Worm (Caenorhabditis elegans) whole organism, young adult: ENCODE results near the gene T10C6.16.

Source experiments
- B0336.3 ChIP-seq: fragments of 200-800 bp; sonication (Bioruptor generic); IDR thresholded peaks from 2 replicates; pipeline ENCODE4 v1.3.6; 2022; ENCODE audit warnings: missing genetic modification characterization, missing compliant biosample characterization
- C06A6.2 ChIP-seq: fragments of 200-800 bp; sonication (Bioruptor generic); conservative IDR thresholded peaks from 2 replicates; pipeline ENCODE4 v1.3.6; 2022; ENCODE audit warnings: missing genetic modification characterization, missing compliant biosample characterization
- K12H6.12 ChIP-seq: fragments of 200-800 bp; sonication (Bioruptor generic); optimal IDR thresholded peaks from 2 replicates; lab custom pipeline; 2018; ENCODE audit warnings: mild to moderate bottlenecking, missing genetic modification characterization, missing compliant biosample characterization
- dpl-1 ChIP-seq: fragments of 150-350 bp; optimal IDR thresholded peaks from 2 replicates; lab custom pipeline; 2014; ENCODE audit warnings: missing biosample characterization, missing genetic modification reagents, missing genetic modification characterization
- lin-35 ChIP-seq, 3 experiments: fragments of 150-350 bp in 2 of 3; sonication (generic microtip) in 1 of 3; optimal IDR thresholded peaks; 2 replicates each; lab custom pipeline; 2014 to 2018; ENCODE audit warnings: missing biosample characterization in 3 of 3, missing genetic modification characterization in 3 of 3, missing genetic modification reagents in 3 of 3
- snpc-4 ChIP-seq, 5 experiments: fragments of 150-350 bp in 1 of 5; sonication (generic microtip) in 4 of 5; optimal IDR thresholded peaks; 2 replicates each; lab custom pipeline; 2014 to 2018; ENCODE audit warnings: missing genetic modification characterization in 5 of 5, missing biosample characterization in 3 of 5, antibody characterized with exemption in 2 of 5, mild to moderate bottlenecking in 2 of 5, missing compliant biosample characterization in 2 of 5, missing genotype in 2 of 5, moderate library complexity in 2 of 5, missing genetic modification reagents in 1 of 5

DNA sequence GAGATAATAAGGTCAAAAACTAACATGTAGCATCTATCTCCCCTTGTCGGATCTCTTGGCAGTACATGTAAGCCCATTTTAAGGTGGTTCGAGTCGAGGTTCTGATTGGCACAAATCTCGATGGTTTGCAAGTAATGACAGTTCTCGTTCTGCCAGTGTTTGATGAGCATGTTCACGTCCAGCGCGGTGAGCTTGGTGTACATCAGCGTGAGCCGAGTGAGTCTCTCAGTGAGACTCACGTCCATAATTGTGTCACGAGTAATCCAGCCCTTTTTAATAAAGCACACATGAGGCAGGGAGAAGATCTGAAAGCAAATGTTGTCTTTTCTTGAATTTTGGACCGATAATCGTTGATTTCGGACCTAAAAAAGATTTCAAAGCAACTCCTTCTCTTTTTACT is at the start of gene T10C6.16:
- no peak for TF ChIP-seq B0336.3
- no peak for TF ChIP-seq lin-35 (GFP tag; optimal IDR thresholded peaks at IDR 0.05; lab: Kevin White, UChicago)
- no peak for TF ChIP-seq K12H6.12 (tag; lab: Kevin White, UChicago)
- TF ChIP-seq snpc-4 (GFP tag; optimal IDR thresholded peaks at IDR 0.05; lab: Kevin White, UChicago) = no peak
- TF ChIP-seq snpc-4 (tag; optimal IDR thresholded peaks at IDR 0.05; lab: Kevin White, UChicago) = no peak
- no peak for TF ChIP-seq C06A6.2 (GFP tag; lab: Robert Waterston, UW)
- no peak for TF ChIP-seq dpl-1 (GFP tag; lab: Kevin White, UChicago)
